Worm (Caenorhabditis elegans): ENCODE results near the gene acc-3.

ce11 chrX:4691148-4691773, 36.0 kb downstream of the acc-3 start, which contains the start of gene K02G10.5:
- no peak for TF ChIP-seq npax-4 (tag; optimal IDR thresholded peaks at IDR 0.05)
- TF ChIP-seq ceh-31 (tag; optimal IDR thresholded peaks at IDR 0.05): no peak
- TF ChIP-seq ceh-9 (tag; optimal IDR thresholded peaks at IDR 0.05): no peak
- TF ChIP-seq pqm-1 (tag; optimal IDR thresholded peaks at IDR 0.05): no peak
- TF ChIP-seq C38D4.7 (GFP tag; optimal IDR thresholded peaks at IDR 0.05): no peak
- no peak for TF ChIP-seq ama-1 (optimal IDR thresholded peaks at IDR 0.05)
- no peak for TF ChIP-seq unc-86 (tag; optimal IDR thresholded peaks at IDR 0.05)

Measured in whole organism, late embryonic.